Worm (Caenorhabditis elegans) whole organism, young adult: Measurements from ENCODE around the gene nhr-204.

Source experiments
- him-1 ChIP-seq: sonication (generic microtip); optimal IDR thresholded peaks from 2 replicates; lab custom pipeline; 2016; ENCODE audit warnings: missing genotype, missing genetic modification reagents, missing genetic modification characterization, missing compliant biosample characterization
- nfya-1 ChIP-seq: sonication (generic microtip); optimal IDR thresholded peaks from 2 replicates; lab custom pipeline; 2017; ENCODE audit warnings: antibody characterized with exemption, missing compliant biosample characterization, missing genetic modification characterization, borderline replicate concordance; ENCODE audit not compliant: insufficient read depth

DNA sequence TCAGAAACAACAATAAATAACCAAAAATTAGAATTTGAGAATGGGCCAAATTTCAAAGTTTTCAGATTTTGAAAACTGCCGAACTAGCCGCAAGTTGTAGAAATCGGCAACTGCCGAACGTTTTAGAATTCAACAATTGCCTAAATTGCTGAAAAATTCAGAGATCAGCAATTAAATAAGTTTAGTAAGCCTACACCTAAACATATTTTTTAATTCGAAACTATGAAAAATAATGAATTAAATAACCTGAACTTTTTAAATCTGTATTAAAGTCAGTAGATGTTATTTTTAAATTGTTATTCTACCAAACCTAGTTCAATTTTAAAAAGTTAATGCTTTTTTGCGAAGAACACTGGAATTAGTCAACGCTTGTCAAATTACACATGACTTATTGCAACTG lies at the start of gene nhr-204:
- TF ChIP-seq nfya-1 (tag; lab: Kevin White, UChicago) (no peak), him-1 (no peak)
